Fruit fly (Drosophila melanogaster): Measurements from ENCODE around the gene Pxn.

The Pxn gene

dm6 chr3L:2631406-2631805 is 1.5 kb upstream of the Pxn start, which contains the start of the genes CG42245 and MEP-1:
TSS of gene CG42245 (plus strand) at chr3L:2631715.
TSS of gene MEP-1 (plus strand) at chr3L:2631715.
- no peak for TF ChIP-seq Sin3A (optimal IDR thresholded peaks at IDR 0.05)
- no peak for TF ChIP-seq psq (optimal IDR thresholded peaks at IDR 0.05)
- TF ChIP-seq h (optimal IDR thresholded peaks at IDR 0.05): no peak
- no peak for TF ChIP-seq ttk (optimal IDR thresholded peaks at IDR 0.05)
- no peak for TF ChIP-seq insv (optimal IDR thresholded peaks at IDR 0.05)
- TF ChIP-seq Myc (optimal IDR thresholded peaks at IDR 0.05): no peak

- TF ChIP-seq insv (optimal IDR thresholded peaks at IDR 0.05): no peak
- TF ChIP-seq h (optimal IDR thresholded peaks at IDR 0.05): no peak
- no peak for TF ChIP-seq ttk (optimal IDR thresholded peaks at IDR 0.05)
- TF ChIP-seq psq (optimal IDR thresholded peaks at IDR 0.05): no peak
- TF ChIP-seq Myc (optimal IDR thresholded peaks at IDR 0.05): no peak
- TF ChIP-seq Sin3A (optimal IDR thresholded peaks at IDR 0.05): no peak
Measured at dm6 chr3L:2614222-2614621, 15.6 kb downstream of the Pxn start.

dm6 chr3L:2608825-2609224 is 21.0 kb downstream of the Pxn start:
- TF ChIP-seq Myc (optimal IDR thresholded peaks at IDR 0.05) (no peak), psq (optimal IDR thresholded peaks at IDR 0.05) (no peak), ttk (optimal IDR thresholded peaks at IDR 0.05) (no peak), insv (optimal IDR thresholded peaks at IDR 0.05) (no peak), Sin3A (optimal IDR thresholded peaks at IDR 0.05) (no peak), h (optimal IDR thresholded peaks at IDR 0.05) (no peak)

DNA sequence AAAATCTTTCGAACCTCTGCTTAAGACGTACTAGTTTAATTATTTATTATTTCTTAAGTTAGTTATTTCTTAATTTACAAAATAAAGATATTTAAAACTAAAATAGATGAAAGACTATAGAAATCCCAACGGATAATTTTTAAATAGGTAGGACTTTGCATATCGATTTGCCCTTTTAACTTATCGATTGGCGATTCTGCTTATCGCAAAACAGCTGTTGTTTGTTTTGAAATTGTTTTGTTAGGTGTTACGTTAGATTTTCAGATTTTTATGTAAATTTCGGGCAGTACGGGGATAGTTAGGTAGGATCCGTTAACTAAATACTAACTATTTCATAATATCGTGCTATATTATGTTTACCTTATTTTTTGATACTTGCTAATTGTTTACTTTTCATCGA is 29.7 kb downstream of the Pxn start, which contains the start of gene CG16986:
TSS of gene CG16986 (plus strand) at position 188 of the 400 bp plus-strand sequence.
- no peak for TF ChIP-seq Sin3A (optimal IDR thresholded peaks at IDR 0.05)
- no peak for TF ChIP-seq Myc (optimal IDR thresholded peaks at IDR 0.05)
- TF ChIP-seq h (optimal IDR thresholded peaks at IDR 0.05): no peak
- TF ChIP-seq psq (optimal IDR thresholded peaks at IDR 0.05): no peak
- no peak for TF ChIP-seq ttk (optimal IDR thresholded peaks at IDR 0.05)
- TF ChIP-seq insv (optimal IDR thresholded peaks at IDR 0.05): no peak

dm6 chr3L:2599214-2599730 is 30.6 kb downstream of the Pxn start, which contains the start of the genes CG16985 and CG12182:
TSS of gene CG16985 (plus strand) at chr3L:2599297.
TSS of gene CG12182 (minus strand) at chr3L:2599579.
- no peak for TF ChIP-seq insv (optimal IDR thresholded peaks at IDR 0.05)
- no peak for TF ChIP-seq Myc (optimal IDR thresholded peaks at IDR 0.05)
- TF ChIP-seq ttk (optimal IDR thresholded peaks at IDR 0.05): no peak
- TF ChIP-seq h (optimal IDR thresholded peaks at IDR 0.05): no peak
- no peak for TF ChIP-seq Sin3A (optimal IDR thresholded peaks at IDR 0.05)
- TF ChIP-seq psq (optimal IDR thresholded peaks at IDR 0.05): no peak

- TF ChIP-seq h (optimal IDR thresholded peaks at IDR 0.05): no peak
- no peak for TF ChIP-seq Myc (optimal IDR thresholded peaks at IDR 0.05)
- no peak for TF ChIP-seq Sin3A (optimal IDR thresholded peaks at IDR 0.05)
- TF ChIP-seq psq (optimal IDR thresholded peaks at IDR 0.05): no peak
- TF ChIP-seq insv (optimal IDR thresholded peaks at IDR 0.05): no peak
- TF ChIP-seq ttk (optimal IDR thresholded peaks at IDR 0.05): no peak
Measured at dm6 chr3L:2595481-2595880, 34.4 kb downstream of the Pxn start, which contains the start of gene CG16984. TSS of gene CG16984 (plus strand) at chr3L:2595781.

dm6 chr3L:2590764-2591309 is 39.0 kb downstream of the Pxn start:
- TF ChIP-seq ttk (optimal IDR thresholded peaks at IDR 0.05) (no peak), insv (optimal IDR thresholded peaks at IDR 0.05) (no peak), Myc (optimal IDR thresholded peaks at IDR 0.05) (no peak), psq (optimal IDR thresholded peaks at IDR 0.05) (no peak), Sin3A (optimal IDR thresholded peaks at IDR 0.05) (no peak), h (optimal IDR thresholded peaks at IDR 0.05) (no peak)

DNA sequence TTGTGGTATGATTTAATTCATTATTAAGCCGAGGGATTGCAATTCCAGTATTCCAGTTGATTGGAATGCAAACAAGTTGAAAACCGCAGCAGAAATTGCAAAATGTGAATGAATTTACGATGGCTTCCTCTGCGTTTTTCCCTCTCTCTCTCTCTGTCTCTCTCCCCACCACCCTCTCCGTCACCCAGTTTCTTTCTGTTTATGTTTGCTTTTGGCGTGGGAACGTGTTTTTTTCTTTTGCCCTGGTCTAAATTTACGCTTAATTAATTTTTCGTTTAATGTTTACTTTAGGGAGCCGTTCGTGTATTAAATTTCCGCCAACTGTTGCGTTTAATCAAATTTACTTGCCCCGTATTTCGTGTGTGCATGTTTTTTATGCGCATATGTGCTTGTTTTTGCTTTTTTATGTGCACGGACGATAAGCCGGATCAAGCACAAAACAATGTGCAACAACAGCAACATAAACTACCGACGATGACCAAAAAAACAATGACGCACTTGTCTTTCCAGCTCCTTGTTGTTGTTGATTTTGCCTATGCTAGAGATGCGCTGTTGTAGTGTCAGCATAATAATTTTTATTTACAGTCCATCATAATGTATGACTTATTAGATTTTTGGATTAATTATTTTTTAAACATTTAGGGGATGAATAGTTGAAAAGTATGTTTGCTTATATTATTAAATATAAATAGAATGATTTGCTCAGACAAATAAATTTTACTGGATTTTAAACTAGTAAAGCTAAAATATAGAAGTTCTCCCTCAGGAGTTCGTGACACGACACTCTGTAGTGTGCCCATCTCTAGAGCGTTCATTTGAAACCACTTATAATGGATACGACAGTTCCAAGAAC is 39.7 kb downstream of the Pxn start:
- TF ChIP-seq Myc (optimal IDR thresholded peaks at IDR 0.05) (no peak), Sin3A (optimal IDR thresholded peaks at IDR 0.05) (no peak), ttk (optimal IDR thresholded peaks at IDR 0.05) (no peak), insv (optimal IDR thresholded peaks at IDR 0.05) (no peak), psq (optimal IDR thresholded peaks at IDR 0.05) (no peak), h (optimal IDR thresholded peaks at IDR 0.05) (no peak)

dm6 chr3L:2589167-2589910 is 40.5 kb downstream of the Pxn start, which contains the start of gene dos:
TSS of gene dos (plus strand) at chr3L:2589414.
- TF ChIP-seq insv (optimal IDR thresholded peaks at IDR 0.05): no peak
- TF ChIP-seq Sin3A (optimal IDR thresholded peaks at IDR 0.05): no peak
- no peak for TF ChIP-seq ttk (optimal IDR thresholded peaks at IDR 0.05)
- peak; percentile 95 for TF ChIP-seq psq (optimal IDR thresholded peaks at IDR 0.05)

DNA sequence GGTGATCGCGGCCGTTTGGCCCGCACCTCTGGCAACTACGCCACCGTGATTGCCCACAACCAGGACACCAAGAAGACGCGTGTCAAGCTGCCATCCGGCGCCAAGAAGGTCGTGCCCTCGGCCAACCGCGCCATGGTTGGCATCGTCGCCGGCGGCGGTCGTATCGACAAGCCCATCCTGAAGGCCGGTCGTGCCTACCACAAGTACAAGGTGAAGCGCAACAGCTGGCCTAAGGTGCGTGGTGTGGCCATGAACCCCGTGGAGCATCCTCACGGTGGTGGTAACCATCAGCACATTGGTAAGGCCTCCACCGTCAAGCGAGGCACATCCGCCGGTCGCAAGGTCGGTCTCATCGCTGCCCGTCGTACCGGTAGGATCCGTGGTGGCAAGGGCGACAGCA is 41.6 kb downstream of the Pxn start:
- TF ChIP-seq psq (optimal IDR thresholded peaks at IDR 0.05) (no peak), ttk (optimal IDR thresholded peaks at IDR 0.05) (peak; percentile 75)

DNA sequence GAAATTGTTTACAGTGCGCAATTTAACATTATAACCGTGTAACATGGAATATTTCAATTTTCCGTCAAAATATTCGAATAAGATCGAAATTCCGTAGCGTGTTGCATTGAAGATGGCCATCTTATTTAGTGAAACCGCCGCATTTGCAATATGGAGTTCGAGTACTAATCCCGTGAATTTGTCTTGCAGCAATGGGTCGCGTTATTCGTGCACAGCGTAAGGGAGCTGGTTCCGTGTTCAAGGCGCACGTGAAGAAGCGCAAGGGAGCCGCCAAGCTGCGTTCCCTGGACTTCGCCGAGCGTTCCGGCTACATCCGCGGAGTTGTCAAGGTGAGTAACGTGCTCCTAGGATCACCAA is 42.3 kb downstream of the Pxn start:
- TF ChIP-seq insv (optimal IDR thresholded peaks at IDR 0.05): no peak
- no peak for TF ChIP-seq ttk (optimal IDR thresholded peaks at IDR 0.05)
- no peak for TF ChIP-seq h (optimal IDR thresholded peaks at IDR 0.05)
- no peak for TF ChIP-seq psq (optimal IDR thresholded peaks at IDR 0.05)
- no peak for TF ChIP-seq Myc (optimal IDR thresholded peaks at IDR 0.05)
- TF ChIP-seq Sin3A (optimal IDR thresholded peaks at IDR 0.05): no peak
